Worm (Caenorhabditis elegans): Measurements from ENCODE around the gene ser-4.

ser-4 gene

DNA sequence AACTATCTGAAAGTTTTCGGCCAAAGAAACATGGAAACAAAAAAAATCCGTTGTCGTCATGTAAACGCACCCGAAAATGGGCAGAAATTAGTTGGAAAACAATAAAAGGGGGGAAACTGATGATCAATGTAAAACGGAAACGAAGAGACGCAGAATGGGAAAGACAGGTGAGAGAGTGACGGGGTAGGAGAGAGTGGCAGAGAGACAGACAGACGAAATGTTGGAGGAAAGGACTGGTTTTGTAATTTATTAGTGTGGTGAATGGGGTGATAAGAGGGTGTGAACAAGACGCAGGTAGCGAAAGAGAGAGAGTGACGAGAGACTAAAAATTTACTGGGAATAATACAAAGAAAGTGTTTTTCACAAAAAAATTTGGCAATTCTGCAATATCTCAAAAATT, 51.9 kb downstream of the ser-4 start (continued):
- TF ChIP-seq unc-62 (GFP tag; optimal IDR thresholded peaks at IDR 0.05) (peak; percentile 32), pbrm-1 (GFP tag; IDR thresholded peaks at IDR 0.05) (peak; percentile 55; the same call in 1 of the 2 replicates)

- TF ChIP-seq hmg-1.2 (GFP tag; IDR thresholded peaks at IDR 0.05) = peak; percentile 77
- TF ChIP-seq akir-1 (GFP tag; optimal IDR thresholded peaks at IDR 0.05) = no peak
Observed at ce11 chrIII:1680393-1680792, 52.5 kb downstream of the ser-4 start.

DNA sequence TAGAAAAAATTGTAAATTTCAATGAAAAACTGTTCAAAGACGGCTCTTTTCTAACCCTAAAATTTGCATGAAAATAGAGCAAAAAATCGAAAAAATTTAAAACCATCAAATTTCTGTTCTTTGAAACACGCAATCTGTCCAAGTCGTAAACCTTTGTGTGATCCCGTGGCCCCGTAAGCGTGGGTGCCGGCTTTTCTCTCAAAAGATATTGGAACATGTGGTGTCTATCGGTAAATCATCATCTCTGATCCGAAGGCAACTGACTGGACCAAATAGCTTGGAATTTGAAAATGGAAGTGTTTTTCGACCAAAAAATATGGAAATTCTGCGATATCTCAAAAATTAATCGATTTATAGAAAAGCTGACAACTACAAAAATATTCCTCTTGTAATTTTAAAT, 54.2 kb downstream of the ser-4 start:
- TF ChIP-seq snpc-4 (GFP tag; optimal IDR thresholded peaks at IDR 0.05) (no peak), snpc-4 (tag; optimal IDR thresholded peaks at IDR 0.05) (no peak), lir-1 (GFP tag; conservative IDR thresholded peaks at IDR 0.05) (no peak), die-1 (tag; optimal IDR thresholded peaks at IDR 0.05) (no peak), Y53F4B.3 (GFP tag; IDR thresholded peaks at IDR 0.05) (no peak), sptf-2 (GFP tag; optimal IDR thresholded peaks at IDR 0.05) (no peak), Y79H2A.3 (GFP tag; conservative IDR thresholded peaks at IDR 0.05) (no peak), tlf-1 (GFP tag; optimal IDR thresholded peaks at IDR 0.05) (no peak), ztf-28 (GFP tag; IDR thresholded peaks at IDR 0.05) (no peak), lin-26 (GFP tag; IDR thresholded peaks at IDR 0.05) (no peak), cebp-1 (GFP tag; IDR thresholded peaks at IDR 0.05) (no peak), cebp-1 (tag; optimal IDR thresholded peaks at IDR 0.05) (no peak), T07F8.4 (tag; optimal IDR thresholded peaks at IDR 0.05) (no peak), ets-4 (GFP tag; optimal IDR thresholded peaks at IDR 0.05) (no peak), mel-28 (tag; optimal IDR thresholded peaks at IDR 0.05; ENCODE audit: borderline replicate concordance) (no peak), lin-35 (GFP tag; optimal IDR thresholded peaks at IDR 0.05) (no peak), snpc-3.4 (tag; optimal IDR thresholded peaks at IDR 0.05) (no peak), dpl-1 (GFP tag; optimal IDR thresholded peaks at IDR 0.05) (no peak), B0336.3 (GFP tag; IDR thresholded peaks at IDR 0.05) (no peak), F49E8.2 (tag; optimal IDR thresholded peaks at IDR 0.05; ENCODE audit: insufficient read depth) (no peak), hlh-12 (tag; optimal IDR thresholded peaks at IDR 0.05) (no peak)

- TF ChIP-seq C17E4.6 (GFP tag; IDR thresholded peaks at IDR 0.05) (no peak), him-1 (tag; optimal IDR thresholded peaks at IDR 0.05) (no peak), nfyb-1 (GFP tag; IDR thresholded peaks at IDR 0.05) (no peak), ztf-3 (GFP tag; optimal IDR thresholded peaks at IDR 0.05) (no peak), B0336.3 (GFP tag; IDR thresholded peaks at IDR 0.05) (no peak), mxl-1 (tag; optimal IDR thresholded peaks at IDR 0.05) (no peak), cebp-1 (GFP tag; IDR thresholded peaks at IDR 0.05) (no peak), cebp-1 (tag; optimal IDR thresholded peaks at IDR 0.05) (no peak), ama-1 (optimal IDR thresholded peaks at IDR 0.05) (no peak), ama-1 (GFP tag; optimal IDR thresholded peaks at IDR 0.05) (no peak), egl-18 (GFP tag; IDR thresholded peaks at IDR 0.05) (no peak), nhr-90 (tag; optimal IDR thresholded peaks at IDR 0.05) (no peak), ztf-6 (GFP tag; IDR thresholded peaks at IDR 0.05) (no peak), attf-5 (GFP tag; optimal IDR thresholded peaks at IDR 0.05) (no peak), chd-7 (tag; optimal IDR thresholded peaks at IDR 0.05) (no peak), somi-1 (GFP tag; optimal IDR thresholded peaks at IDR 0.05) (no peak), madf-6 (GFP tag; IDR thresholded peaks at IDR 0.05) (no peak), ceh-58 (GFP tag; IDR thresholded peaks at IDR 0.05) (no peak)
Observed at ce11 chrIII:1676588-1676987, 56.3 kb downstream of the ser-4 start, which contains the start of gene Y22D7AR.6. Y22D7AR.6 (minus strand) TSS chrIII:1676721.

Data from whole organism, young adult.